Worm (Caenorhabditis elegans) whole organism, L4 larva: ENCODE results near the gene atf-7.

Source experiments
- F37D6.2 ChIP-seq: sonication (generic microtip); optimal IDR thresholded peaks from 2 replicates; lab custom pipeline; 2016; ENCODE audit warnings: mild to moderate bottlenecking, missing genetic modification characterization, missing compliant biosample characterization
- ctbp-1 ChIP-seq: fragments of 200-800 bp; sonication (Bioruptor generic); IDR thresholded peaks from 2 replicates; pipeline ENCODE4 v1.3.6; 2022; ENCODE audit warnings: missing genetic modification reagents, missing genetic modification characterization, missing compliant biosample characterization
- lin-39 ChIP-seq: fragments of 150-350 bp; optimal IDR thresholded peaks from 2 replicates; lab custom pipeline; 2014; ENCODE audit warnings: missing biosample characterization, missing genetic modification reagents, missing genetic modification characterization
- lir-3 ChIP-seq: sonication (generic microtip); optimal IDR thresholded peaks from 2 replicates; lab custom pipeline; 2016; ENCODE audit warnings: mild to moderate bottlenecking, missing genetic modification characterization, missing compliant biosample characterization
- mdl-1 ChIP-seq, 2 experiments: fragments of 150-350 bp in 1 of 2; sonication (generic microtip) in 1 of 2; optimal IDR thresholded peaks; 2 replicates each; lab custom pipeline; 2014 to 2017; ENCODE audit warnings: missing biosample characterization in 2 of 2, missing genetic modification characterization in 2 of 2
- pha-4 ChIP-seq, 2 experiments: fragments of 150-350 bp in 1 of 2; fragments of 200-800 bp in 1 of 2; sonication (Bioruptor generic) in 1 of 2; IDR thresholded peaks in 1 of 2; optimal IDR thresholded peaks in 1 of 2; 2 replicates each; pipeline versions ENCODE4 v1.3.6 to Lab custom; 2014 to 2022; ENCODE audit warnings: missing genetic modification characterization in 2 of 2, missing genetic modification reagents in 2 of 2, missing biosample characterization in 1 of 2, missing compliant biosample characterization in 1 of 2
- saeg-2 ChIP-seq: fragments of 200-800 bp; sonication (Bioruptor generic); IDR thresholded peaks from 2 replicates; pipeline ENCODE4 v1.3.6; 2022; ENCODE audit warnings: missing genetic modification reagents, missing genetic modification characterization, missing compliant biosample characterization

- TF ChIP-seq mdl-1 (tag; optimal IDR thresholded peaks at IDR 0.05; lab: Kevin White, UChicago) (no peak), ctbp-1 (GFP tag; lab: Robert Waterston, UW) (no peak), lir-3 (no peak), pha-4 (GFP tag; IDR thresholded peaks at IDR 0.05; lab: Robert Waterston, UW) (no peak), pha-4 (tag; optimal IDR thresholded peaks at IDR 0.05; lab: Kevin White, UChicago) (no peak), saeg-2 (GFP tag; lab: Robert Waterston, UW) (no peak), lin-39 (no peak), F37D6.2 (tag; lab: Kevin White, UChicago) (no peak)
These were observed 6.2 kb upstream of the atf-7 start for ce11 chrIII:4504934-4505484.
